Fruit fly (Drosophila melanogaster): ENCODE results near the gene CG15522.
"Not testable (repeated sequence)": the region's sequence is repeated elsewhere in the genome, so short reads cannot be mapped to it uniquely, and the experiment has no call there.

CG15522 gene

dm6 chr3R:29907601-29908175 lies 19.4 kb upstream of the CG15522 start, which contains the start of gene CG31036:
Gene CG31036 (plus strand): TSS chr3R:29908107.
- TF ChIP-seq foxo (GFP tag; optimal IDR thresholded peaks at IDR 0.05) (no peak), Vsx2 (GFP tag; optimal IDR thresholded peaks at IDR 0.05; ENCODE audit: partially characterized antibody) (no peak), woc (GFP tag; optimal IDR thresholded peaks at IDR 0.05) (no peak), Myc (optimal IDR thresholded peaks at IDR 0.05) (no peak), Hr78 (GFP tag; optimal IDR thresholded peaks at IDR 0.05) (no peak), CG32264 (GFP tag; optimal IDR thresholded peaks at IDR 0.05) (no peak), Jra (GFP tag; optimal IDR thresholded peaks at IDR 0.05) (no peak), Abd-B (GFP tag; optimal IDR thresholded peaks at IDR 0.05) (no peak), N (GFP tag; optimal IDR thresholded peaks at IDR 0.05) (no peak), sv (GFP tag; optimal IDR thresholded peaks at IDR 0.05) (no peak), pan (optimal IDR thresholded peaks at IDR 0.05) (no peak)

dm6 chr3R:29914246-29914645 lies 12.8 kb upstream of the CG15522 start, which contains the start of gene Capa:
Gene Capa (minus strand): TSS chr3R:29914346.
- TF ChIP-seq brk (GFP tag; optimal IDR thresholded peaks at IDR 0.05) (no peak), Abd-B (GFP tag; optimal IDR thresholded peaks at IDR 0.05) (no peak), ey (GFP tag; optimal IDR thresholded peaks at IDR 0.05) (no peak)

- TF ChIP-seq Abd-B (GFP tag; optimal IDR thresholded peaks at IDR 0.05) (no peak), usp (GFP tag; optimal IDR thresholded peaks at IDR 0.05) (no peak), CG9705 (GFP tag; optimal IDR thresholded peaks at IDR 0.05) (no peak), lola (GFP tag; optimal IDR thresholded peaks at IDR 0.05) (no peak), sage (GFP tag; optimal IDR thresholded peaks at IDR 0.05) (no peak), Myc (optimal IDR thresholded peaks at IDR 0.05) (no peak)
Observed at dm6 chr3R:29920189-29920588, 6.9 kb upstream of the CG15522 start, which contains the start of gene trp. Gene trp (minus strand): TSS chr3R:29920289.

dm6 chr3R:29921916-29922315 lies 5.1 kb upstream of the CG15522 start, which contains the start of gene Jon99Ciii:
Gene Jon99Ciii (plus strand): TSS chr3R:29922216.
- TF ChIP-seq Dif (GFP tag; optimal IDR thresholded peaks at IDR 0.05; ENCODE audit: partially characterized antibody); dmrt93B (GFP tag; optimal IDR thresholded peaks at IDR 0.05); fru (GFP tag; optimal IDR thresholded peaks at IDR 0.05): not testable (repeated sequence)

dm6 chr3R:29924515-29924914 lies 2.5 kb upstream of the CG15522 start, which contains the start of gene Jon99Cii:
Gene Jon99Cii (minus strand): TSS chr3R:29924615.
- not testable (repeated sequence) for TF ChIP-seq Dfd (GFP tag; optimal IDR thresholded peaks at IDR 0.05); Hr78 (GFP tag; optimal IDR thresholded peaks at IDR 0.05); Dif (GFP tag; optimal IDR thresholded peaks at IDR 0.05; ENCODE audit: partially characterized antibody)

DNA sequence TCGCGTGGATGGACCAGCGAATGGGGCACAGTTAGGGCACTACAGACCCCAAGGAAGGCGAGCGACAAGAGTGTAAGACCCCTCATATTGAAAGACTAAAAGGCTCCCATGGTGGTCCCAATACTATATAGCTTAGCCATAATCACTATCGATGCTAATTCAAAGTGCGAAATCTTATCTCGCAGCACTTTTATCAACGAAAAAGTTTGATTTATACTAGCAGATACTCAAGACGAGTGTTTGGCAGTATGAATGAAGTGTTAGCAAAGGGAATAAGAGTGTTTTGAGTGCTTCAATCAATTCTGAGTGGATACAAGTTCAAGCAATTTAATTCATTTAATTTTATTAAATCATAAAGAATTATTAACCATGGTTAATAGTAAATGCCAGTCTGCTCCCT lies 966 bp upstream of the CG15522 start, which contains the start of gene Jon99Ci:
Gene Jon99Ci (minus strand): TSS at position 101 of the 400 bp plus-strand sequence.
- TF ChIP-seq dmrt93B (GFP tag; optimal IDR thresholded peaks at IDR 0.05): no peak
- no peak for TF ChIP-seq sage (GFP tag; optimal IDR thresholded peaks at IDR 0.05)
- TF ChIP-seq psq (GFP tag; optimal IDR thresholded peaks at IDR 0.05): no peak
- TF ChIP-seq Sp1 (GFP tag; optimal IDR thresholded peaks at IDR 0.05): no peak
- TF ChIP-seq brk (GFP tag; optimal IDR thresholded peaks at IDR 0.05): no peak
- TF ChIP-seq Jra (GFP tag; optimal IDR thresholded peaks at IDR 0.05): no peak
- TF ChIP-seq GATAd (GFP tag; optimal IDR thresholded peaks at IDR 0.05): no peak
- TF ChIP-seq Hnf4 (GFP tag; optimal IDR thresholded peaks at IDR 0.05): no peak
- no peak for TF ChIP-seq ey (GFP tag; optimal IDR thresholded peaks at IDR 0.05)
- TF ChIP-seq dl (GFP tag; optimal IDR thresholded peaks at IDR 0.05; ENCODE audit: insufficient read depth in 1 of 2, partially characterized antibody in 2 of 2): no peak
- no peak for TF ChIP-seq lola (GFP tag; optimal IDR thresholded peaks at IDR 0.05)
- no peak for TF ChIP-seq HLH106 (tag; optimal IDR thresholded peaks at IDR 0.05)
- no peak for TF ChIP-seq CG9705 (GFP tag; optimal IDR thresholded peaks at IDR 0.05)
- TF ChIP-seq CrebA (GFP tag; optimal IDR thresholded peaks at IDR 0.05; ENCODE audit: borderline replicate concordance): no peak
- no peak for TF ChIP-seq OdsH (GFP tag; optimal IDR thresholded peaks at IDR 0.05)

Data from whole organism, wandering third instar larva.